Fruit fly (Drosophila melanogaster) whole organism, embryonic: ENCODE measurements around the gene Pdi.

Source experiments
- Atf6 ChIP-seq: fragments of 200-800 bp; sonication (Bioruptor generic); IDR thresholded peaks from 2 replicates; pipeline ENCODE4 v1.3.6; 2022; ENCODE audit warnings: missing biosample characterization, missing genetic modification characterization
- Bgb ChIP-seq: fragments of 200-800 bp; sonication (Bioruptor generic); IDR thresholded peaks from 2 replicates; pipeline ENCODE4 v1.3.6; 2022; ENCODE audit warnings: missing biosample characterization, missing genetic modification characterization; ENCODE audit not compliant: partially characterized antibody
- CG11695 ChIP-seq: fragments of 200-800 bp; sonication (Bioruptor generic); IDR thresholded peaks from 3 replicates; pipeline ENCODE4 v1.3.6; 2022; ENCODE audit warnings: missing biosample characterization, missing genetic modification characterization
- CG12659 ChIP-seq: fragments of 200-800 bp; sonication (Bioruptor generic); optimal IDR thresholded peaks from 3 replicates; lab custom pipeline; 2017; ENCODE audit warnings: mild to moderate bottlenecking, missing biosample characterization, missing genetic modification reagents, missing genetic modification characterization
- CG13287 ChIP-seq: fragments of 200-800 bp; sonication (Bioruptor generic); IDR thresholded peaks from 2 replicates; pipeline ENCODE4 v1.3.6; 2022; ENCODE audit warnings: missing biosample characterization, missing genetic modification characterization; ENCODE audit not compliant: partially characterized antibody
- CG13775 ChIP-seq: fragments of 200-800 bp; sonication (Bioruptor generic); optimal IDR thresholded peaks from 3 replicates; lab custom pipeline; 2017; ENCODE audit warnings: missing biosample characterization, mild to moderate bottlenecking, missing genetic modification characterization
- CG15479 ChIP-seq: fragments of 200-800 bp; sonication (Bioruptor generic); optimal IDR thresholded peaks from 3 replicates; lab custom pipeline; 2019; ENCODE audit warnings: missing biosample characterization, mild to moderate bottlenecking, missing genetic modification characterization, moderate library complexity
- CG15514 ChIP-seq: fragments of 200-800 bp; sonication (Bioruptor generic); optimal IDR thresholded peaks from 3 replicates; lab custom pipeline; 2017; ENCODE audit warnings: missing biosample characterization, missing genetic modification characterization, mild to moderate bottlenecking, moderate library complexity, missing genetic modification reagents
- CG1602 ChIP-seq: fragments of 200-800 bp; sonication (Bioruptor generic); optimal IDR thresholded peaks from 3 replicates; lab custom pipeline; 2016; ENCODE audit warnings: missing biosample characterization, missing genetic modification characterization
- CG2889 ChIP-seq: fragments of 200-800 bp; sonication (Bioruptor generic); IDR thresholded peaks from 3 replicates; pipeline ENCODE4 v1.3.6; 2022; ENCODE audit warnings: missing biosample characterization, missing genetic modification characterization
- CG3163 ChIP-seq: fragments of 200-800 bp; sonication (Bioruptor generic); optimal IDR thresholded peaks from 3 replicates; lab custom pipeline; 2016; ENCODE audit warnings: missing biosample characterization, missing genetic modification characterization
- CG3281 ChIP-seq: fragments of 200-800 bp; sonication (Bioruptor generic); optimal IDR thresholded peaks from 3 replicates; lab custom pipeline; 2017; ENCODE audit warnings: missing biosample characterization, mild to moderate bottlenecking, missing genetic modification characterization
- CG34224 ChIP-seq: fragments of 200-800 bp; sonication (Bioruptor generic); IDR thresholded peaks from 3 replicates; pipeline ENCODE4 v1.3.6; 2022; ENCODE audit warnings: missing biosample characterization, missing genetic modification characterization; ENCODE audit not compliant: partially characterized antibody
- CG3726 ChIP-seq: fragments of 200-800 bp; sonication (Bioruptor generic); IDR thresholded peaks from 3 replicates; pipeline ENCODE4, ENCODE4 v1.3.6; 2022; ENCODE audit warnings: missing biosample characterization, missing genetic modification characterization
- CG42726 ChIP-seq: fragments of 200-800 bp; sonication (Bioruptor generic); IDR thresholded peaks from 2 replicates; pipeline ENCODE4 v1.3.6; 2022; ENCODE audit warnings: missing biosample characterization, missing genetic modification characterization; ENCODE audit not compliant: partially characterized antibody
- CG6175 ChIP-seq: fragments of 200-800 bp; sonication (Bioruptor generic); IDR thresholded peaks from 3 replicates; pipeline ENCODE4 v1.3.6; 2022; ENCODE audit warnings: missing biosample characterization, missing genetic modification characterization
- CTCF ChIP-seq: fragments of 200-800 bp; sonication (Bioruptor generic); optimal IDR thresholded peaks from 2 replicates; lab custom pipeline; 2017; ENCODE audit warnings: missing biosample characterization, mild to moderate bottlenecking, missing genetic modification characterization, moderate library complexity
- CrebB ChIP-seq: fragments of 200-800 bp; sonication (Bioruptor generic); optimal IDR thresholded peaks from 3 replicates; lab custom pipeline; 2018; ENCODE audit warnings: missing biosample characterization, mild to moderate bottlenecking, missing genetic modification characterization
- Dll ChIP-seq: fragments of 200-800 bp; sonication (Bioruptor generic); IDR thresholded peaks from 4 replicates; pipeline ENCODE4 v1.3.6; 2022; ENCODE audit warnings: missing biosample characterization, missing genetic modification characterization; ENCODE audit not compliant: partially characterized antibody
- Drgx ChIP-seq: fragments of 200-800 bp; sonication (Bioruptor generic); IDR thresholded peaks from 2 replicates; pipeline ENCODE4 v1.3.6; 2022; ENCODE audit warnings: missing biosample characterization, missing genetic modification characterization
- H15 ChIP-seq: fragments of 200-800 bp; sonication (Bioruptor generic); IDR thresholded peaks from 3 replicates; pipeline ENCODE4 v1.3.6; 2022; ENCODE audit warnings: missing biosample characterization, missing genetic modification characterization
- HLH54F ChIP-seq: fragments of 200-800 bp; sonication (Bioruptor generic); optimal IDR thresholded peaks from 3 replicates; lab custom pipeline; 2016; ENCODE audit warnings: missing biosample characterization, missing genetic modification characterization
- Hr51 ChIP-seq, 2 experiments: fragments of 200-800 bp; sonication (Bioruptor generic); optimal IDR thresholded peaks; 2 replicates in 1 of 2; 3 replicates in 1 of 2; lab custom pipeline; 2016 to 2018; ENCODE audit warnings: missing biosample characterization in 2 of 2, missing genetic modification characterization in 2 of 2, mild to moderate bottlenecking in 1 of 2, moderate library complexity in 1 of 2
- Hr78 ChIP-seq, 2 experiments: fragments of 200-800 bp in 1 of 2; fragments of >200 bp in 1 of 2; sonication (Bioruptor generic) in 1 of 2; optimal IDR thresholded peaks; 2 replicates each; lab custom pipeline; 2017 to 2019; ENCODE audit warnings: missing biosample characterization in 2 of 2, missing genetic modification characterization in 2 of 2, mild to moderate bottlenecking in 1 of 2, moderate library complexity in 1 of 2
- NFAT ChIP-seq: fragments of 200-800 bp; sonication (Bioruptor generic); IDR thresholded peaks from 2 replicates; pipeline ENCODE4 v1.3.6; 2022; ENCODE audit warnings: missing biosample characterization, missing genetic modification characterization
- NK7.1 ChIP-seq: fragments of 200-800 bp; sonication (Bioruptor generic); optimal IDR thresholded peaks from 3 replicates; lab custom pipeline; 2016; ENCODE audit warnings: missing biosample characterization, missing genetic modification characterization
- Opbp ChIP-seq: fragments of 200-800 bp; sonication (Bioruptor generic); IDR thresholded peaks from 3 replicates; pipeline ENCODE4 v1.3.6; 2022; ENCODE audit warnings: missing biosample characterization, missing genetic modification characterization; ENCODE audit not compliant: partially characterized antibody
- Vsx1 ChIP-seq: fragments of 200-800 bp; sonication (Bioruptor generic); optimal IDR thresholded peaks from 2 replicates; lab custom pipeline; 2017; ENCODE audit warnings: missing biosample characterization, mild to moderate bottlenecking, missing genetic modification characterization, missing genetic modification reagents
- amos ChIP-seq: fragments of 200-800 bp; sonication (Bioruptor generic); IDR thresholded peaks from 2 replicates; pipeline ENCODE4 v1.3.6; 2022; ENCODE audit warnings: missing biosample characterization, missing genetic modification characterization; ENCODE audit not compliant: partially characterized antibody
- aop ChIP-seq: fragments of 200-800 bp; sonication (Bioruptor generic); IDR thresholded peaks from 2 replicates; pipeline ENCODE4 v1.3.6; 2022; ENCODE audit warnings: missing biosample characterization, missing genetic modification characterization
- bbx ChIP-seq: fragments of 200-800 bp; sonication (Bioruptor generic); IDR thresholded peaks from 2 replicates; pipeline ENCODE4 v1.3.6; 2022; ENCODE audit warnings: missing biosample characterization, missing genetic modification characterization; ENCODE audit not compliant: partially characterized antibody
- chinmo ChIP-seq: fragments of 200-800 bp; sonication (Bioruptor generic); IDR thresholded peaks from 4 replicates; pipeline ENCODE4 v1.3.6; 2022; ENCODE audit warnings: missing biosample characterization, missing genetic modification characterization; ENCODE audit not compliant: partially characterized antibody
- hbn ChIP-seq: fragments of 200-800 bp; sonication (Bioruptor generic); IDR thresholded peaks from 2 replicates; pipeline ENCODE4 v1.3.6; 2022; ENCODE audit warnings: missing biosample characterization, missing genetic modification characterization; ENCODE audit not compliant: partially characterized antibody
- otp ChIP-seq: fragments of 200-800 bp; sonication (Bioruptor generic); IDR thresholded peaks from 3 replicates; pipeline ENCODE4, ENCODE4 v1.3.6; 2022; ENCODE audit warnings: missing biosample characterization, missing genetic modification characterization
- pb ChIP-seq: fragments of 200-800 bp; sonication (Bioruptor generic); optimal IDR thresholded peaks from 3 replicates; lab custom pipeline; 2016; ENCODE audit warnings: missing biosample characterization, missing genetic modification characterization
- row ChIP-seq: fragments of 200-800 bp; sonication (Bioruptor generic); IDR thresholded peaks from 3 replicates; pipeline ENCODE4 v1.3.6; 2022; ENCODE audit warnings: missing biosample characterization, missing genetic modification characterization
- sens-2 ChIP-seq: fragments of 200-800 bp; sonication (Bioruptor generic); IDR thresholded peaks from 2 replicates; pipeline ENCODE4 v1.3.6; 2022; ENCODE audit warnings: missing biosample characterization, missing genetic modification characterization
- sim ChIP-seq: fragments of 200-800 bp; sonication (Bioruptor generic); IDR thresholded peaks from 2 replicates; pipeline ENCODE4 v1.3.6; 2022; ENCODE audit warnings: missing biosample characterization, missing genetic modification characterization
- wor ChIP-seq: fragments of 200-800 bp; sonication (Bioruptor generic); IDR thresholded peaks from 2 replicates; pipeline ENCODE4 v1.3.6; 2022; ENCODE audit warnings: missing biosample characterization, missing genetic modification characterization

Pdi gene

dm6 chr3L:15125077-15125652, 17.5 kb downstream of the Pdi start, which contains the start of gene CG16959 (continued):
- TF ChIP-seq wor, result no peak
- no peak for TF ChIP-seq CG1602 (GFP tag; lab: Kevin White, UChicago)
- TF ChIP-seq Drgx (GFP tag; lab: Robert Waterston, UW), result peak; percentile 21; the same call in 1 of the 2 replicates
- no peak for TF ChIP-seq Vsx1 (GFP tag; lab: Kevin White, UChicago)
- no peak for TF ChIP-seq CG3726 (GFP tag; lab: Robert Waterston, UW)
- 0 out of 2 replicates have a peak, but pooled peaks have one; percentile 2 for TF ChIP-seq NFAT
- TF ChIP-seq CG15479, result peak; percentile 55
- TF ChIP-seq HLH54F (GFP tag; lab: Kevin White, UChicago), result no peak
- TF ChIP-seq CTCF (GFP tag; lab: Kevin White, UChicago), result no peak
- TF ChIP-seq bbx (GFP tag; lab: Robert Waterston, UW), result peak; percentile 12; the same call in 1 of the 2 replicates
- no peak; the same call in 1 of the 4 replicates for TF ChIP-seq chinmo (GFP tag; lab: Robert Waterston, UW)
- TF ChIP-seq hbn (GFP tag; lab: Robert Waterston, UW), result no peak
- TF ChIP-seq amos (GFP tag; lab: Robert Waterston, UW), result peak; percentile 30; the same call in 1 of the 2 replicates
- no peak for TF ChIP-seq aop
- TF ChIP-seq Opbp (GFP tag; lab: Robert Waterston, UW), result 0 out of 3 replicates have a peak, but pooled peaks have one; percentile 35
- no peak for TF ChIP-seq row
- peak; percentile 47; the same call in 1 of the 4 replicates for TF ChIP-seq Dll (GFP tag; lab: Robert Waterston, UW)
- no peak for TF ChIP-seq sens-2 (GFP tag; lab: Robert Waterston, UW)
- no peak for TF ChIP-seq Hr51 (GFP tag; optimal IDR thresholded peaks at IDR 0.05; lab: Kevin White, UChicago)
- TF ChIP-seq Hr78 (GFP tag; optimal IDR thresholded peaks at IDR 0.05; lab: Kevin White, UChicago), result peak in 1 of 2 experiments; percentile 64
- TF ChIP-seq CG34224, result peak; percentile 30; the same call in 1 of the 3 replicates
- TF ChIP-seq CG3163 (GFP tag; lab: Kevin White, UChicago), result peak; percentile 71
- TF ChIP-seq otp, result peak; percentile 42; the same call in 1 of the 3 replicates
- TF ChIP-seq sim (GFP tag; lab: Robert Waterston, UW), result no peak
- peak; percentile 22 for TF ChIP-seq CrebB (tag; lab: Kevin White, UChicago)
- TF ChIP-seq CG15514 (GFP tag; lab: Kevin White, UChicago), result peak; percentile 27
- TF ChIP-seq Atf6 (GFP tag; lab: Robert Waterston, UW), result peak; percentile 43; the same call in 1 of the 2 replicates
- no peak for TF ChIP-seq H15 (GFP tag; lab: Robert Waterston, UW)
- no peak for TF ChIP-seq CG13775
- TF ChIP-seq CG3281 (GFP tag; lab: Kevin White, UChicago), result no peak
- TF ChIP-seq Bgb, result peak; percentile 27; the same call in 1 of the 2 replicates
- TF ChIP-seq CG42726 (GFP tag; lab: Robert Waterston, UW), result no peak
- TF ChIP-seq NK7.1, result no peak
- TF ChIP-seq pb (GFP tag; lab: Kevin White, UChicago), result peak; percentile 11
- TF ChIP-seq CG12659 (GFP tag; lab: Kevin White, UChicago), result no peak

dm6 chr3L:15123736-15124135, 18.9 kb downstream of the Pdi start:
- TF ChIP-seq H15 (GFP tag; lab: Robert Waterston, UW) (no peak), CG6175 (GFP tag; lab: Robert Waterston, UW) (peak; percentile 82; the same call in 2 of the 3 replicates), CG11695 (no peak), CG2889 (GFP tag; lab: Robert Waterston, UW) (no peak), chinmo (GFP tag; lab: Robert Waterston, UW) (0 out of 4 replicates have a peak, but pooled peaks have one; percentile 42), CG13287 (GFP tag; lab: Robert Waterston, UW) (0 out of 2 replicates have a peak, but pooled peaks have one; percentile 6)
